Worm (Caenorhabditis elegans) whole organism, mixed stage, embryonic: ENCODE measurements around the gene B0034.4.

ENCODE experiments used
- M03D4.4 ChIP-seq: sonication (generic microtip); optimal IDR thresholded peaks from 2 replicates; lab custom pipeline; 2017; ENCODE audit warnings: mild to moderate bottlenecking, missing genetic modification characterization, missing compliant biosample characterization
- bed-3 ChIP-seq: fragments of 200-800 bp; sonication (Bioruptor generic); optimal IDR thresholded peaks from 3 replicates; lab custom pipeline; 2018; ENCODE audit warnings: mild to moderate bottlenecking, missing genetic modification characterization, moderate library complexity, missing compliant biosample characterization
- blmp-1 ChIP-seq: fragments of 150-350 bp; optimal IDR thresholded peaks from 2 replicates; lab custom pipeline; 2014; ENCODE audit warnings: missing biosample characterization, missing genetic modification characterization
- ceh-39 ChIP-seq: fragments of 150-350 bp; optimal IDR thresholded peaks from 2 replicates; lab custom pipeline; 2014; ENCODE audit warnings: missing biosample characterization, missing genetic modification characterization
- ceh-43 ChIP-seq: fragments of 200-800 bp; sonication (Bioruptor generic); optimal IDR thresholded peaks from 2 replicates; lab custom pipeline; 2018; ENCODE audit warnings: mild to moderate bottlenecking, missing genetic modification characterization, moderate library complexity, missing compliant biosample characterization
- ceh-83 ChIP-seq: fragments of 200-800 bp; sonication (Bioruptor generic); optimal IDR thresholded peaks from 2 replicates; lab custom pipeline; 2018; ENCODE audit warnings: mild to moderate bottlenecking, missing genetic modification characterization, missing compliant biosample characterization
- ces-1 ChIP-seq: fragments of 150-350 bp; optimal IDR thresholded peaks from 2 replicates; lab custom pipeline; 2014; ENCODE audit warnings: missing biosample characterization, missing genetic modification reagents, missing genetic modification characterization
- cnd-1 ChIP-seq: fragments of 200-800 bp; sonication (Bioruptor generic); optimal IDR thresholded peaks from 2 replicates; lab custom pipeline; 2018; ENCODE audit warnings: mild to moderate bottlenecking, missing genetic modification characterization, missing compliant biosample characterization
- drap-1 ChIP-seq: fragments of 200-800 bp; sonication (Bioruptor generic); optimal IDR thresholded peaks from 3 replicates; lab custom pipeline; 2018; ENCODE audit warnings: mild to moderate bottlenecking, missing genetic modification characterization, missing compliant biosample characterization
- elt-1 ChIP-seq: sonication (generic microtip); optimal IDR thresholded peaks from 2 replicates; lab custom pipeline; 2017; ENCODE audit warnings: missing genetic modification characterization, mild to moderate bottlenecking, missing compliant biosample characterization, antibody characterized with exemption, moderate library complexity, borderline replicate concordance; ENCODE audit not compliant: insufficient read depth
- flh-1 ChIP-seq: fragments of 200-800 bp; sonication (Bioruptor generic); optimal IDR thresholded peaks from 2 replicates; lab custom pipeline; 2018; ENCODE audit warnings: mild to moderate bottlenecking, missing genetic modification characterization, moderate library complexity, missing compliant biosample characterization
- ham-2 ChIP-seq: fragments of 200-800 bp; sonication (Bioruptor generic); optimal IDR thresholded peaks from 2 replicates; lab custom pipeline; 2018; ENCODE audit warnings: mild to moderate bottlenecking, missing genetic modification characterization, missing compliant biosample characterization
- hlh-1 ChIP-seq: fragments of 150-350 bp; optimal IDR thresholded peaks from 2 replicates; lab custom pipeline; 2014; ENCODE audit warnings: missing biosample characterization, missing genetic modification reagents, missing genetic modification characterization
- lin-13 ChIP-seq: fragments of 150-350 bp; optimal IDR thresholded peaks from 2 replicates; lab custom pipeline; 2014; ENCODE audit warnings: missing biosample characterization, missing genetic modification characterization
- lin-32 ChIP-seq: fragments of 200-800 bp; sonication (Bioruptor generic); optimal IDR thresholded peaks from 2 replicates; lab custom pipeline; 2018; ENCODE audit warnings: mild to moderate bottlenecking, missing genetic modification characterization, missing compliant biosample characterization
- lsy-2 ChIP-seq: fragments of 150-350 bp; optimal IDR thresholded peaks from 2 replicates; lab custom pipeline; 2014; ENCODE audit warnings: missing biosample characterization, missing genetic modification characterization
- mep-1 ChIP-seq: fragments of 150-350 bp; optimal IDR thresholded peaks from 2 replicates; lab custom pipeline; 2017; ENCODE audit warnings: missing biosample characterization, missing genetic modification reagents, missing genetic modification characterization, inconsistent platforms
- mls-2 ChIP-seq: sonication (generic microtip); optimal IDR thresholded peaks from 2 replicates; lab custom pipeline; 2016; ENCODE audit warnings: mild to moderate bottlenecking, missing genetic modification characterization, moderate library complexity, missing compliant biosample characterization
- nhr-12 ChIP-seq: fragments of 150-350 bp; optimal IDR thresholded peaks from 2 replicates; lab custom pipeline; 2014; ENCODE audit warnings: missing biosample characterization, missing genetic modification characterization
- nhr-2 ChIP-seq: fragments of 150-350 bp; optimal IDR thresholded peaks from 2 replicates; lab custom pipeline; 2014; ENCODE audit warnings: missing biosample characterization, missing genetic modification characterization
- nhr-237 ChIP-seq: fragments of 150-350 bp; optimal IDR thresholded peaks from 2 replicates; lab custom pipeline; 2014; ENCODE audit warnings: missing biosample characterization, missing genetic modification characterization
- nhr-28 ChIP-seq: fragments of 150-350 bp; optimal IDR thresholded peaks from 2 replicates; lab custom pipeline; 2014; ENCODE audit warnings: missing biosample characterization, missing genetic modification characterization
- nhr-76 ChIP-seq: sonication (generic microtip); optimal IDR thresholded peaks from 2 replicates; lab custom pipeline; 2017; ENCODE audit warnings: missing biosample characterization, missing genetic modification characterization
- pha-4 ChIP-seq: fragments of 150-350 bp; optimal IDR thresholded peaks from 2 replicates; lab custom pipeline; 2018; ENCODE audit warnings: missing biosample characterization, missing genetic modification reagents, missing genetic modification characterization
- sem-2 ChIP-seq: fragments of 200-800 bp; sonication (Bioruptor generic); optimal IDR thresholded peaks from 2 replicates; lab custom pipeline; 2018; ENCODE audit warnings: mild to moderate bottlenecking, missing genetic modification characterization, missing compliant biosample characterization
- snpc-4 ChIP-seq: fragments of 150-350 bp; optimal IDR thresholded peaks from 2 replicates; lab custom pipeline; 2014; ENCODE audit warnings: missing biosample characterization, missing genetic modification characterization
- sptf-1 ChIP-seq: sonication (generic microtip); optimal IDR thresholded peaks from 2 replicates; lab custom pipeline; 2017; ENCODE audit warnings: mild to moderate bottlenecking, missing genetic modification characterization, moderate library complexity, missing compliant biosample characterization
- tbx-8 ChIP-seq: fragments of 200-800 bp; sonication (Bioruptor generic); optimal IDR thresholded peaks from 2 replicates; lab custom pipeline; 2018; ENCODE audit warnings: mild to moderate bottlenecking, missing genetic modification characterization, moderate library complexity, missing compliant biosample characterization
- unc-120 ChIP-seq: sonication (generic microtip); optimal IDR thresholded peaks from 2 replicates; lab custom pipeline; 2017; ENCODE audit warnings: missing genetic modification characterization, missing compliant biosample characterization; ENCODE audit not compliant: poor library complexity, severe bottlenecking
- unc-39 ChIP-seq: fragments of 150-350 bp; optimal IDR thresholded peaks from 2 replicates; lab custom pipeline; 2014; ENCODE audit warnings: missing biosample characterization, missing genetic modification characterization
- unc-62 ChIP-seq: fragments of 150-350 bp; optimal IDR thresholded peaks from 2 replicates; lab custom pipeline; 2014; ENCODE audit warnings: missing biosample characterization, missing genetic modification reagents, missing genetic modification characterization
- ztf-11 ChIP-seq: fragments of 150-350 bp; optimal IDR thresholded peaks from 2 replicates; lab custom pipeline; 2014; ENCODE audit warnings: missing biosample characterization, missing genetic modification characterization

B0034.4 gene

ce11 chrII:6001004-6001403 lies 31.7 kb upstream of the B0034.4 start:
- TF ChIP-seq cnd-1 (tag; lab: Kevin White, UChicago), result no peak
- TF ChIP-seq unc-62 (GFP tag; lab: Kevin White, UChicago), result peak; percentile 58
- TF ChIP-seq hlh-1 (tag; lab: Kevin White, UChicago), result peak; percentile 51

- TF ChIP-seq elt-1 (no peak), mep-1 (tag; lab: Kevin White, UChicago) (no peak), nhr-12 (tag; lab: Kevin White, UChicago) (no peak), ceh-83 (GFP tag; lab: Kevin White, UChicago) (no peak), flh-1 (GFP tag; lab: Kevin White, UChicago) (no peak), nhr-76 (tag; lab: Kevin White, UChicago) (no peak), blmp-1 (tag; lab: Kevin White, UChicago) (no peak), bed-3 (GFP tag; lab: Kevin White, UChicago) (no peak), lsy-2 (tag; lab: Kevin White, UChicago) (no peak)
Measured at ce11 chrII:6000136-6000535, 30.8 kb upstream of the B0034.4 start, which contains the start of gene ins-6. Gene ins-6, plus strand, starts transcription at chrII:6000436.

- TF ChIP-seq sptf-1 (no peak), hlh-1 (tag; lab: Kevin White, UChicago) (no peak), elt-1 (no peak), drap-1 (GFP tag; lab: Kevin White, UChicago) (no peak)
Measured at ce11 chrII:5997257-5997656, 27.9 kb upstream of the B0034.4 start, which contains the start of gene ins-5. Gene ins-5, plus strand, starts transcription at chrII:5997557.

ce11 chrII:5996066-5996465 lies 26.7 kb upstream of the B0034.4 start, which contains the start of gene ins-4:
Gene ins-4, plus strand, starts transcription at chrII:5996366.
- TF ChIP-seq unc-120 (tag; lab: Kevin White, UChicago), result no peak
- TF ChIP-seq ceh-39, result no peak
- no peak for TF ChIP-seq mep-1 (tag; lab: Kevin White, UChicago)
- TF ChIP-seq snpc-4, result no peak
- TF ChIP-seq M03D4.4 (tag; lab: Kevin White, UChicago), result no peak
- no peak for TF ChIP-seq ces-1 (GFP tag; lab: Kevin White, UChicago)
- TF ChIP-seq ceh-43 (GFP tag; lab: Kevin White, UChicago), result no peak
- no peak for TF ChIP-seq lin-13
- no peak for TF ChIP-seq ceh-83 (GFP tag; lab: Kevin White, UChicago)
- no peak for TF ChIP-seq flh-1 (GFP tag; lab: Kevin White, UChicago)
- no peak for TF ChIP-seq tbx-8 (GFP tag; lab: Kevin White, UChicago)
- no peak for TF ChIP-seq nhr-12 (tag; lab: Kevin White, UChicago)
- no peak for TF ChIP-seq sptf-1
- TF ChIP-seq unc-39, result no peak
- no peak for TF ChIP-seq nhr-28
- TF ChIP-seq mls-2, result no peak
- TF ChIP-seq sem-2 (GFP tag; lab: Kevin White, UChicago), result no peak

ce11 chrII:5990668-5991067 lies 21.3 kb upstream of the B0034.4 start, which contains the start of gene ins-3:
Gene ins-3, minus strand, starts transcription at chrII:5990768.
- TF ChIP-seq sptf-1, result no peak
- TF ChIP-seq ztf-11 (tag; lab: Kevin White, UChicago), result no peak
- TF ChIP-seq cnd-1 (tag; lab: Kevin White, UChicago), result no peak
- TF ChIP-seq nhr-2 (tag; lab: Kevin White, UChicago), result no peak
- no peak for TF ChIP-seq M03D4.4 (tag; lab: Kevin White, UChicago)
- TF ChIP-seq nhr-237 (tag; lab: Kevin White, UChicago), result no peak
- no peak for TF ChIP-seq lin-32 (GFP tag; lab: Kevin White, UChicago)
- no peak for TF ChIP-seq pha-4 (tag; lab: Kevin White, UChicago)
- TF ChIP-seq ham-2 (GFP tag; lab: Kevin White, UChicago), result no peak
- no peak for TF ChIP-seq nhr-76 (tag; lab: Kevin White, UChicago)
- TF ChIP-seq nhr-28, result no peak
- no peak for TF ChIP-seq bed-3 (GFP tag; lab: Kevin White, UChicago)
- TF ChIP-seq tbx-8 (GFP tag; lab: Kevin White, UChicago), result no peak
- TF ChIP-seq snpc-4, result no peak
- TF ChIP-seq ceh-39, result no peak
- no peak for TF ChIP-seq flh-1 (GFP tag; lab: Kevin White, UChicago)
